Worm (Caenorhabditis elegans): ENCODE results near the gene pst-1.

Gene pst-1

ce11 chrV:5930588-5930987, 12.7 kb upstream of the pst-1 start, which contains the start of gene galt-1:
Gene galt-1 (plus strand): TSS chrV:5930905.
- TF ChIP-seq nhr-80 (tag; optimal IDR thresholded peaks at IDR 0.05), result peak; percentile 64
- no peak for TF ChIP-seq lsl-1 (GFP tag; optimal IDR thresholded peaks at IDR 0.05)

- no peak for TF ChIP-seq ztf-26 (tag; optimal IDR thresholded peaks at IDR 0.05)
- TF ChIP-seq let-526 (GFP tag; IDR thresholded peaks at IDR 0.05), result no peak
- TF ChIP-seq F23B12.7 (tag; optimal IDR thresholded peaks at IDR 0.05; ENCODE audit: insufficient read depth), result no peak
Measured at ce11 chrV:5936691-5937090, 6.6 kb upstream of the pst-1 start, which contains the start of the genes M03F8.5 and M03F8.7. Gene M03F8.5 (minus strand): TSS chrV:5936791. Gene M03F8.7 (plus strand): TSS chrV:5936939.

- TF ChIP-seq tlf-1 (GFP tag; optimal IDR thresholded peaks at IDR 0.05), result no peak
- peak; percentile 96 for TF ChIP-seq lin-54 (GFP tag; optimal IDR thresholded peaks at IDR 0.05)
- TF ChIP-seq ceh-79 (tag; optimal IDR thresholded peaks at IDR 0.05), result no peak
- TF ChIP-seq efl-1 (GFP tag; optimal IDR thresholded peaks at IDR 0.05), result peak; percentile 83
- no peak for TF ChIP-seq F10E7.11 (tag; optimal IDR thresholded peaks at IDR 0.05)
- peak; percentile 87 for TF ChIP-seq dpl-1 (GFP tag; optimal IDR thresholded peaks at IDR 0.05)
- peak; percentile 98 for TF ChIP-seq attf-3 (GFP tag; conservative IDR thresholded peaks at IDR 0.05)
- TF ChIP-seq Y56A3A.18 (GFP tag; IDR thresholded peaks at IDR 0.05), result no peak
- TF ChIP-seq lin-35 (GFP tag; optimal IDR thresholded peaks at IDR 0.05), result peak; percentile 55 to 93 (median 77)
- TF ChIP-seq tbp1 (GFP tag; optimal IDR thresholded peaks at IDR 0.05), result no peak
Measured at ce11 chrV:5939503-5940072, 3.7 kb upstream of the pst-1 start, which contains the start of gene syf-3. Gene syf-3 (plus strand): TSS chrV:5940022.

- TF ChIP-seq lsy-27 (tag; optimal IDR thresholded peaks at IDR 0.05; ENCODE audit: borderline replicate concordance, insufficient read depth) (no peak), mes-4 (tag; optimal IDR thresholded peaks at IDR 0.05) (no peak), unc-130 (GFP tag; optimal IDR thresholded peaks at IDR 0.05) (no peak), lin-54 (GFP tag; optimal IDR thresholded peaks at IDR 0.05) (no peak), dpl-1 (GFP tag; optimal IDR thresholded peaks at IDR 0.05) (no peak), F10E7.11 (tag; optimal IDR thresholded peaks at IDR 0.05) (no peak), xnd-1 (tag; optimal IDR thresholded peaks at IDR 0.05) (no peak), die-1 (tag; optimal IDR thresholded peaks at IDR 0.05) (no peak), ztf-28 (GFP tag; IDR thresholded peaks at IDR 0.05) (no peak), madf-10 (tag; optimal IDR thresholded peaks at IDR 0.05) (no peak), pbrm-1 (GFP tag; IDR thresholded peaks at IDR 0.05) (no peak), sdz-38 (tag; optimal IDR thresholded peaks at IDR 0.05) (no peak), lag-1 (GFP tag; IDR thresholded peaks at IDR 0.05) (no peak)
Measured at ce11 chrV:5949674-5950149, 6.4 kb downstream of the pst-1 start.

- no peak for TF ChIP-seq xnd-1 (tag; optimal IDR thresholded peaks at IDR 0.05)
Measured at ce11 chrV:5951133-5951532, 7.9 kb downstream of the pst-1 start, which contains the start of gene M03F8.1. Gene M03F8.1 (plus strand): TSS chrV:5951433.

ce11 chrV:5953086-5953485, 9.8 kb downstream of the pst-1 start:
- TF ChIP-seq lin-35 (GFP tag; optimal IDR thresholded peaks at IDR 0.05) (no peak), unc-130 (GFP tag; optimal IDR thresholded peaks at IDR 0.05) (no peak), attf-5 (GFP tag; optimal IDR thresholded peaks at IDR 0.05) (no peak), efl-1 (GFP tag; optimal IDR thresholded peaks at IDR 0.05) (no peak), ztf-18 (tag; optimal IDR thresholded peaks at IDR 0.05) (no peak), K12H6.12 (tag; optimal IDR thresholded peaks at IDR 0.05) (no peak), dpff-1 (tag; optimal IDR thresholded peaks at IDR 0.05) (no peak), attf-3 (GFP tag; conservative IDR thresholded peaks at IDR 0.05) (no peak), hsf-1 (GFP tag; IDR thresholded peaks at IDR 0.05) (no peak), somi-1 (GFP tag; optimal IDR thresholded peaks at IDR 0.05) (no peak), F23B12.7 (tag; optimal IDR thresholded peaks at IDR 0.05; ENCODE audit: insufficient read depth) (no peak), snpc-3.4 (tag; optimal IDR thresholded peaks at IDR 0.05) (no peak), egl-44 (GFP tag; IDR thresholded peaks at IDR 0.05) (no peak), snpc-1.1 (tag; optimal IDR thresholded peaks at IDR 0.05; ENCODE audit: insufficient read depth) (no peak)

Data from whole organism, young adult.